Fruit fly (Drosophila melanogaster) S2 (cell line): ENCODE results near the gene tai.

ENCODE experiments used
- CG8478 ChIP-seq: fragments of >200 bp; optimal IDR thresholded peaks from 2 replicates; lab custom pipeline; 2018
- CTCF ChIP-seq, 2 experiments: fragments of >200 bp; optimal IDR thresholded peaks; 2 replicates each; lab custom pipeline; 2018

- TF ChIP-seq CTCF (optimal IDR thresholded peaks at IDR 0.05; lab: Kevin White, UChicago) = no peak
- TF ChIP-seq CG8478 (lab: Kevin White, UChicago) = no peak
These were observed 15.1 kb downstream of the tai start for dm6 chr2L:9181674-9182073.
